Fruit fly (Drosophila melanogaster): Measurements from ENCODE around the gene CG3815.

dm6 chrX:6337702-6338101, 42.5 kb downstream of the CG3815 start, which contains the start of gene CG3842:
- TF ChIP-seq h (optimal IDR thresholded peaks at IDR 0.05) (no peak), insv (optimal IDR thresholded peaks at IDR 0.05) (no peak), ttk (optimal IDR thresholded peaks at IDR 0.05) (no peak), Sin3A (optimal IDR thresholded peaks at IDR 0.05) (no peak), psq (optimal IDR thresholded peaks at IDR 0.05) (no peak)
